Worm (Caenorhabditis elegans): Measurements from ENCODE around the gene pgap-1.

pgap-1 gene

ce11 chrV:11250735-11251134 is 9.1 kb downstream of the pgap-1 start, which contains the start of gene T19B10.12:
T19B10.12 (plus strand) TSS chrV:11251035.
- TF ChIP-seq rpc-1 (optimal IDR thresholded peaks at IDR 0.05) (no peak), rpc-1 (tag; optimal IDR thresholded peaks at IDR 0.05) (no peak), ztf-25 (GFP tag; IDR thresholded peaks at IDR 0.05) (no peak), egrh-3 (GFP tag; IDR thresholded peaks at IDR 0.05) (no peak), cebp-1 (GFP tag; IDR thresholded peaks at IDR 0.05) (no peak), cebp-1 (tag; optimal IDR thresholded peaks at IDR 0.05) (no peak), xnd-1 (tag; optimal IDR thresholded peaks at IDR 0.05) (no peak), mxl-1 (tag; optimal IDR thresholded peaks at IDR 0.05) (no peak), sea-2 (GFP tag; IDR thresholded peaks at IDR 0.05) (no peak), F22D6.2 (tag; optimal IDR thresholded peaks at IDR 0.05) (no peak), nhr-27 (tag; optimal IDR thresholded peaks at IDR 0.05) (no peak), lag-1 (GFP tag; IDR thresholded peaks at IDR 0.05) (no peak), snpc-1.1 (tag; optimal IDR thresholded peaks at IDR 0.05; ENCODE audit: insufficient read depth) (no peak), repo-1 (tag; optimal IDR thresholded peaks at IDR 0.05) (no peak), F52B5.7 (tag; optimal IDR thresholded peaks at IDR 0.05) (no peak), tbp1 (GFP tag; optimal IDR thresholded peaks at IDR 0.05) (no peak), pbrm-1 (GFP tag; IDR thresholded peaks at IDR 0.05) (no peak), nhr-120 (GFP tag; IDR thresholded peaks at IDR 0.05) (no peak), madf-10 (tag; optimal IDR thresholded peaks at IDR 0.05) (no peak), lin-54 (GFP tag; optimal IDR thresholded peaks at IDR 0.05) (no peak), egl-18 (GFP tag; IDR thresholded peaks at IDR 0.05) (no peak)

DNA sequence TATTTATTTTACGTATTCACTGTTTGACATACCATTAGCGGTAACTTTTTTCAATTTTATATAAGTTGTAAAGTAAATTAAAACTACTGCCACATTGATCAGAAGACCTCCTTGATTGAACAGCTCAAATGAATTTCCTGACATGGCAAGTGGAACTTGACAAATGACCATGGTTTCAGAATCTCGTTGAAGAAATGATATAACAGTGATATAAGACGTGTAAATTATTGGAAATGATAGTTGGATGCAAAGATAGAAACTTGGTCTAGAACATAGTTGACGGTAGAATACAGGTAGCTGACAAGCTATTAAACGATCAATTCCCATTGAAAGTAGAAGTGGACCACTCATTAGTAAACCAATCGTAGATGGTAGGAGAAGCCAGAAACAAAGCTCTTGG is 10.1 kb downstream of the pgap-1 start:
- TF ChIP-seq tlf-1 (GFP tag; optimal IDR thresholded peaks at IDR 0.05) (no peak), B0336.3 (GFP tag; IDR thresholded peaks at IDR 0.05) (no peak), lin-35 (GFP tag; optimal IDR thresholded peaks at IDR 0.05) (no peak), madf-6 (GFP tag; IDR thresholded peaks at IDR 0.05) (no peak), madf-3 (GFP tag; IDR thresholded peaks at IDR 0.05) (no peak), ceh-91 (GFP tag; IDR thresholded peaks at IDR 0.05) (no peak), lir-1 (GFP tag; conservative IDR thresholded peaks at IDR 0.05) (no peak), mxl-1 (tag; optimal IDR thresholded peaks at IDR 0.05) (no peak), ekl-4 (GFP tag; IDR thresholded peaks at IDR 0.05) (no peak), F52B5.7 (tag; optimal IDR thresholded peaks at IDR 0.05) (no peak), attf-3 (GFP tag; conservative IDR thresholded peaks at IDR 0.05) (no peak), ets-4 (GFP tag; optimal IDR thresholded peaks at IDR 0.05) (no peak)

DNA sequence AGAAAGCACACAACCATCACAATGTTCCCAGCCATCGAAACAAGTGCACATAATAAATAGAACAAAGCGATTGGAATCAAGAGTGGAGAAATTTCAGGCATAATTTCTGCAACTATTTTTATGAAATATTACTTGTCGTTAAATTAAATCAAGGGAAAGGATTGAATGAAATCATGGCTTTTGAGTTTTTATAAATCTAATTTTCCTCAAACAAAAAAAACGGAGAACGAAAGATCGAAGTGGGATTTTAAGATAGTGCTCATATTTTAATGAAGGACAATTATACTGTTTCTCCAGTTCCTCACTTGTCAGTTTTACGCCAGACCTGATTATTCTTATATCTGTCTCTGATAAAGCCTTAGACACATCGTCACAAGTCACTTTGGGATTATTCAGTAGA is 10.7 kb downstream of the pgap-1 start, which contains the start of gene srsx-33:
Gene srsx-33, minus strand, starts transcription at position 101 of the 400 bp plus-strand sequence.
- TF ChIP-seq ets-4 (GFP tag; optimal IDR thresholded peaks at IDR 0.05) (no peak), ceh-100 (GFP tag; IDR thresholded peaks at IDR 0.05) (no peak), dpff-1 (tag; optimal IDR thresholded peaks at IDR 0.05) (no peak), zim-3 (tag; optimal IDR thresholded peaks at IDR 0.05) (no peak), T07F8.4 (tag; optimal IDR thresholded peaks at IDR 0.05) (no peak), mcd-1 (GFP tag; IDR thresholded peaks at IDR 0.05) (no peak)

ce11 chrV:11254980-11255379 is 13.3 kb downstream of the pgap-1 start, which contains the start of gene srsx-31:
srsx-31 (minus strand) TSS chrV:11255080.
- TF ChIP-seq pha-4 (tag; optimal IDR thresholded peaks at IDR 0.05) (no peak), unc-62 (GFP tag; optimal IDR thresholded peaks at IDR 0.05) (no peak), T07F8.4 (tag; optimal IDR thresholded peaks at IDR 0.05) (no peak), Y53G8AR.9 (GFP tag; conservative IDR thresholded peaks at IDR 0.05) (no peak), K11D2.4 (GFP tag; IDR thresholded peaks at IDR 0.05) (no peak), die-1 (tag; optimal IDR thresholded peaks at IDR 0.05) (no peak), ceh-79 (tag; optimal IDR thresholded peaks at IDR 0.05) (no peak), chd-7 (tag; optimal IDR thresholded peaks at IDR 0.05) (no peak), tbx-9 (tag; optimal IDR thresholded peaks at IDR 0.05; ENCODE audit: borderline replicate concordance) (no peak), hlh-12 (tag; optimal IDR thresholded peaks at IDR 0.05) (no peak), madf-8 (GFP tag; conservative IDR thresholded peaks at IDR 0.05) (no peak), mel-28 (tag; optimal IDR thresholded peaks at IDR 0.05; ENCODE audit: borderline replicate concordance) (no peak), T26A5.8 (tag; optimal IDR thresholded peaks at IDR 0.05) (no peak), ccch-3 (GFP tag; optimal IDR thresholded peaks at IDR 0.05) (no peak)
